Worm (Caenorhabditis elegans) whole organism, L3 larva: ENCODE data around the gene dhs-7.

Experiments used
- R02D3.7 ChIP-seq: fragments of 150-350 bp; optimal IDR thresholded peaks from 2 replicates; lab custom pipeline; 2014; ENCODE audit warnings: missing biosample characterization, missing genetic modification characterization
- ZK546.5 ChIP-seq: sonication (generic microtip); optimal IDR thresholded peaks from 2 replicates; lab custom pipeline; 2017; ENCODE audit warnings: missing biosample characterization, missing genetic modification characterization
- aly-2 ChIP-seq: fragments of 150-350 bp; optimal IDR thresholded peaks from 2 replicates; lab custom pipeline; 2014; ENCODE audit warnings: missing biosample characterization, missing genetic modification characterization
- ama-1 ChIP-seq: fragments of 150-350 bp; optimal IDR thresholded peaks from 2 replicates; lab custom pipeline; 2018
- ceh-28 ChIP-seq: fragments of 150-350 bp; optimal IDR thresholded peaks from 2 replicates; lab custom pipeline; 2014; ENCODE audit warnings: missing biosample characterization, missing genetic modification reagents, missing genetic modification characterization
- ceh-9 ChIP-seq: sonication (generic microtip); optimal IDR thresholded peaks from 2 replicates; lab custom pipeline; 2018; ENCODE audit warnings: missing biosample characterization, missing genetic modification characterization
- daf-12 ChIP-seq: fragments of 150-350 bp; optimal IDR thresholded peaks from 2 replicates; lab custom pipeline; 2014; ENCODE audit warnings: missing biosample characterization, missing genetic modification reagents, missing genetic modification characterization
- egl-27 ChIP-seq: sonication (generic microtip); optimal IDR thresholded peaks from 4 replicates; lab custom pipeline; 2017; ENCODE audit warnings: missing biosample characterization, missing genetic modification reagents, missing genetic modification characterization
- egl-5 ChIP-seq: fragments of 150-350 bp; optimal IDR thresholded peaks from 2 replicates; lab custom pipeline; 2017; ENCODE audit warnings: missing biosample characterization, missing genetic modification reagents, missing genetic modification characterization, inconsistent platforms
- elt-2 ChIP-seq: sonication (generic microtip); optimal IDR thresholded peaks from 2 replicates; lab custom pipeline; 2016; ENCODE audit warnings: missing genetic modification reagents, mild to moderate bottlenecking, missing genetic modification characterization, missing compliant biosample characterization
- elt-3 ChIP-seq, 3 experiments: fragments of 150-350 bp in 1 of 3; sonication (generic microtip) in 2 of 3; optimal IDR thresholded peaks; 2 replicates in 2 of 3; 4 replicates in 1 of 3; lab custom pipeline; 2014 to 2017; ENCODE audit warnings: missing biosample characterization in 3 of 3, missing genetic modification characterization in 3 of 3
- eor-1 ChIP-seq, 2 experiments: fragments of 150-350 bp; optimal IDR thresholded peaks; 2 replicates each; lab custom pipeline; 2014 to 2018; ENCODE audit warnings: missing biosample characterization in 2 of 2, missing genetic modification characterization in 2 of 2
- fkh-2 ChIP-seq: fragments of 150-350 bp; optimal IDR thresholded peaks from 2 replicates; lab custom pipeline; 2014; ENCODE audit warnings: missing biosample characterization, missing genetic modification reagents, missing genetic modification characterization
- hmg-11 ChIP-seq: sonication (generic microtip); optimal IDR thresholded peaks from 2 replicates; lab custom pipeline; 2016; ENCODE audit warnings: missing genetic modification characterization, missing compliant biosample characterization
- jun-1 ChIP-seq: fragments of 150-350 bp; optimal IDR thresholded peaks from 2 replicates; lab custom pipeline; 2014; ENCODE audit warnings: missing biosample characterization, missing genetic modification reagents, missing genetic modification characterization
- lin-39 ChIP-seq: fragments of 150-350 bp; optimal IDR thresholded peaks from 2 replicates; lab custom pipeline; 2018; ENCODE audit warnings: missing biosample characterization, missing genetic modification reagents, missing genetic modification characterization
- lsy-12 ChIP-seq: sonication (generic microtip); optimal IDR thresholded peaks from 2 replicates; lab custom pipeline; 2016; ENCODE audit warnings: mild to moderate bottlenecking, missing genetic modification characterization, missing compliant biosample characterization
- mdl-1 ChIP-seq: fragments of 150-350 bp; optimal IDR thresholded peaks from 2 replicates; lab custom pipeline; 2014; ENCODE audit warnings: missing biosample characterization, missing genetic modification characterization
- mml-1 ChIP-seq: fragments of 150-350 bp; sonication (generic microtip); optimal IDR thresholded peaks from 3 replicates; lab custom pipeline; 2014; ENCODE audit warnings: missing biosample characterization, missing genetic modification characterization
- nfya-1 ChIP-seq: sonication (generic microtip); optimal IDR thresholded peaks from 2 replicates; lab custom pipeline; 2017; ENCODE audit warnings: missing genetic modification characterization, mild to moderate bottlenecking, missing compliant biosample characterization, antibody characterized with exemption, moderate library complexity; ENCODE audit not compliant: insufficient read depth
- nhr-23 ChIP-seq: fragments of 150-350 bp; optimal IDR thresholded peaks from 2 replicates; lab custom pipeline; 2014; ENCODE audit warnings: missing biosample characterization, missing genetic modification reagents, missing genetic modification characterization
- nhr-25 ChIP-seq: sonication (generic microtip); optimal IDR thresholded peaks from 2 replicates; lab custom pipeline; 2017; ENCODE audit warnings: missing biosample characterization, missing genetic modification characterization
- nhr-28 ChIP-seq: fragments of 150-350 bp; optimal IDR thresholded peaks from 2 replicates; lab custom pipeline; 2014; ENCODE audit warnings: missing biosample characterization, missing genetic modification characterization
- nhr-43 ChIP-seq: sonication (generic microtip); optimal IDR thresholded peaks from 2 replicates; lab custom pipeline; 2016; ENCODE audit warnings: mild to moderate bottlenecking, missing genetic modification characterization, missing compliant biosample characterization; ENCODE audit not compliant: poor library complexity, severe bottlenecking
- nhr-76 ChIP-seq: fragments of 150-350 bp; sonication (generic microtip); optimal IDR thresholded peaks from 5 replicates; lab custom pipeline; 2014; ENCODE audit warnings: missing biosample characterization, missing genetic modification characterization
- pha-4 ChIP-seq: fragments of 150-350 bp; optimal IDR thresholded peaks from 2 replicates; lab custom pipeline; 2014; ENCODE audit warnings: missing biosample characterization, missing genetic modification reagents, missing genetic modification characterization
- pqm-1 ChIP-seq: fragments of 150-350 bp; optimal IDR thresholded peaks from 2 replicates; lab custom pipeline; 2017; ENCODE audit warnings: missing biosample characterization, missing genetic modification characterization, inconsistent platforms
- sea-2 ChIP-seq: fragments of 150-350 bp; sonication (generic microtip); optimal IDR thresholded peaks from 4 replicates; lab custom pipeline; 2014; ENCODE audit warnings: missing biosample characterization, missing genetic modification reagents, missing genetic modification characterization
- snpc-4 ChIP-seq: fragments of 150-350 bp; optimal IDR thresholded peaks from 2 replicates; lab custom pipeline; 2014; ENCODE audit warnings: missing biosample characterization, missing genetic modification characterization
- tbx-2 ChIP-seq: sonication (generic microtip); optimal IDR thresholded peaks from 2 replicates; lab custom pipeline; 2016; ENCODE audit warnings: mild to moderate bottlenecking, missing genetic modification characterization, missing compliant biosample characterization
- unc-39 ChIP-seq: sonication (generic microtip); optimal IDR thresholded peaks from 4 replicates; lab custom pipeline; 2017; ENCODE audit warnings: missing biosample characterization, missing genetic modification characterization
- zag-1 ChIP-seq: fragments of 150-350 bp; optimal IDR thresholded peaks from 2 replicates; lab custom pipeline; 2014; ENCODE audit warnings: missing biosample characterization, missing genetic modification characterization
- ztf-4 ChIP-seq: fragments of 150-350 bp; optimal IDR thresholded peaks from 2 replicates; lab custom pipeline; 2014; ENCODE audit warnings: missing biosample characterization, missing genetic modification characterization

Gene dhs-7

DNA sequence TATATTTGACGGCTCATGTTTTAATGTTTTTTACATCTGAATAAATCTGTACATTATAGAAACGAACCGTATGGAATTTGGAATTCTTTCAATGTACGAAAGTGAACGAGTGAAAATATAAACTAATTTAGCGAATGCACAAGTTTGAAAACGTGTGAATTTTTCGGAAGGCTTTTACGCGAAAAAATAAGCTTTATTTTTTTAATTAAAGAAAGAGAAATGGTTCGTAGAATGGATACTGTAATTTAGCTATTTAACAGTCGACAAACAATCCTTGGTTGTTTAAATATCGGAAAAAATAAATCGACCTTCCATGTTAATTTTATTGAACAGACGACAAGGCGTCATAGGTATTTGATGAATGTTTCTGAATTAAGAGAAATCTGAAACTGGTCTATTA is 12.7 kb downstream of the dhs-7 start, which contains the start of gene acdh-12:
acdh-12 (minus strand) TSS at position 101 of the 400 bp plus-strand sequence.
- TF ChIP-seq aly-2 (tag; lab: Kevin White, UChicago) (no peak), elt-2 (tag; lab: Kevin White, UChicago) (no peak), eor-1 (tag; optimal IDR thresholded peaks at IDR 0.05; lab: Kevin White, UChicago) (no peak), nhr-28 (tag; lab: Kevin White, UChicago) (no peak), zag-1 (tag; lab: Kevin White, UChicago) (no peak), nhr-76 (tag; lab: Kevin White, UChicago) (no peak), mml-1 (tag; lab: Kevin White, UChicago) (no peak), lsy-12 (no peak), sea-2 (GFP tag; lab: Kevin White, UChicago) (no peak), nhr-23 (tag; lab: Kevin White, UChicago) (no peak), lin-39 (tag; lab: Kevin White, UChicago) (no peak), unc-39 (tag; lab: Kevin White, UChicago) (no peak), nfya-1 (tag; lab: Kevin White, UChicago) (no peak), elt-3 (tag; optimal IDR thresholded peaks at IDR 0.05; lab: Kevin White, UChicago) (no peak), ceh-28 (tag; lab: Kevin White, UChicago) (no peak), hmg-11 (tag; lab: Kevin White, UChicago) (no peak), daf-12 (tag; lab: Kevin White, UChicago) (no peak), pha-4 (tag; lab: Kevin White, UChicago) (no peak)
- TF ChIP-seq, all 47 proteins: peak for 0

- TF ChIP-seq ztf-4 (no peak), nhr-25 (no peak), ama-1 (no peak), nhr-43 (tag; lab: Kevin White, UChicago) (no peak), nhr-28 (tag; lab: Kevin White, UChicago) (no peak), fkh-2 (tag; lab: Kevin White, UChicago) (no peak), nhr-23 (tag; lab: Kevin White, UChicago) (no peak), unc-39 (tag; lab: Kevin White, UChicago) (no peak), jun-1 (tag; lab: Kevin White, UChicago) (no peak), nfya-1 (tag; lab: Kevin White, UChicago) (no peak), mdl-1 (tag; lab: Kevin White, UChicago) (no peak), ZK546.5 (tag; lab: Kevin White, UChicago) (no peak), elt-3 (tag; optimal IDR thresholded peaks at IDR 0.05; lab: Kevin White, UChicago) (no peak)
These were observed 19.1 kb downstream of the dhs-7 start, which contains the start of gene E04F6.4 for ce11 chrII:7189120-7189519. TSS of gene E04F6.4 (plus strand) at chrII:7189420.

- no peak for TF ChIP-seq ceh-28 (tag; lab: Kevin White, UChicago)
- TF ChIP-seq egl-27 (tag; lab: Kevin White, UChicago), result no peak
- no peak for TF ChIP-seq ztf-4
- no peak for TF ChIP-seq ZK546.5 (tag; lab: Kevin White, UChicago)
- TF ChIP-seq tbx-2 (tag; lab: Kevin White, UChicago), result no peak
- no peak for TF ChIP-seq sea-2 (GFP tag; lab: Kevin White, UChicago)
- no peak for TF ChIP-seq lsy-12
- TF ChIP-seq pha-4 (tag; lab: Kevin White, UChicago), result no peak
- TF ChIP-seq hmg-11 (tag; lab: Kevin White, UChicago), result no peak
- TF ChIP-seq nhr-76 (tag; lab: Kevin White, UChicago), result no peak
- TF ChIP-seq snpc-4 (tag; lab: Kevin White, UChicago), result no peak
- TF ChIP-seq jun-1 (tag; lab: Kevin White, UChicago), result no peak
- no peak for TF ChIP-seq nhr-23 (tag; lab: Kevin White, UChicago)
- TF ChIP-seq daf-12 (tag; lab: Kevin White, UChicago), result no peak
- no peak for TF ChIP-seq ceh-9 (tag; lab: Kevin White, UChicago)
- TF ChIP-seq elt-3 (tag; optimal IDR thresholded peaks at IDR 0.05; lab: Kevin White, UChicago), result no peak
- TF ChIP-seq, all 47 proteins: peak for 0
These were observed 21.1 kb downstream of the dhs-7 start, which contains the start of gene C27H5.6 for ce11 chrII:7187110-7187509. TSS of gene C27H5.6 (minus strand) at chrII:7187210.

- no peak for TF ChIP-seq pqm-1
- TF ChIP-seq R02D3.7, result no peak
- TF ChIP-seq egl-5 (tag; lab: Kevin White, UChicago), result no peak
- no peak for TF ChIP-seq elt-2 (tag; lab: Kevin White, UChicago)
- no peak for TF ChIP-seq aly-2 (tag; lab: Kevin White, UChicago)
- TF ChIP-seq ZK546.5 (tag; lab: Kevin White, UChicago), result no peak
- TF ChIP-seq nfya-1 (tag; lab: Kevin White, UChicago), result no peak
- TF ChIP-seq nhr-76 (tag; lab: Kevin White, UChicago), result no peak
- TF ChIP-seq, all 47 proteins: peak for 0
These were observed 22.1 kb downstream of the dhs-7 start for ce11 chrII:7186117-7186516.
